Worm (Caenorhabditis elegans): ENCODE data around the gene hsp-43.

The hsp-43 gene

ce11 chrX:6248778-6249658, 13.7 kb upstream of the hsp-43 start:
- TF ChIP-seq egl-5 (tag; optimal IDR thresholded peaks at IDR 0.05): peak; percentile 11
- no peak for TF ChIP-seq elt-3 (tag; optimal IDR thresholded peaks at IDR 0.05)
- peak; percentile 14 for TF ChIP-seq nfya-1 (tag; optimal IDR thresholded peaks at IDR 0.05; ENCODE audit: insufficient read depth)
- TF ChIP-seq ceh-9 (tag; optimal IDR thresholded peaks at IDR 0.05): no peak
- peak; percentile 53 for TF ChIP-seq elt-2 (tag; optimal IDR thresholded peaks at IDR 0.05)
- TF ChIP-seq fkh-10 (GFP tag; optimal IDR thresholded peaks at IDR 0.05): peak; percentile 18
- TF ChIP-seq mml-1 (tag; optimal IDR thresholded peaks at IDR 0.05): no peak
- TF ChIP-seq pqm-1 (tag; optimal IDR thresholded peaks at IDR 0.05): peak; percentile 32
- no peak for TF ChIP-seq nhr-23 (tag; optimal IDR thresholded peaks at IDR 0.05)
- TF ChIP-seq ceh-28 (tag; optimal IDR thresholded peaks at IDR 0.05): no peak
- TF ChIP-seq daf-12 (tag; optimal IDR thresholded peaks at IDR 0.05): no peak
- no peak for TF ChIP-seq nhr-25 (tag; optimal IDR thresholded peaks at IDR 0.05)

ce11 chrX:6247869-6248268, 12.5 kb upstream of the hsp-43 start:
- TF ChIP-seq tbx-2 (tag; optimal IDR thresholded peaks at IDR 0.05) (no peak), unc-62 (GFP tag; optimal IDR thresholded peaks at IDR 0.05) (no peak), fkh-10 (GFP tag; optimal IDR thresholded peaks at IDR 0.05) (peak; percentile 40), fos-1 (tag; optimal IDR thresholded peaks at IDR 0.05) (no peak)

ce11 chrX:6247013-6247412, 11.7 kb upstream of the hsp-43 start:
- TF ChIP-seq ztf-11 (tag; optimal IDR thresholded peaks at IDR 0.05) (no peak), ZK546.5 (tag; optimal IDR thresholded peaks at IDR 0.05) (no peak), unc-62 (GFP tag; optimal IDR thresholded peaks at IDR 0.05) (no peak), fkh-2 (tag; optimal IDR thresholded peaks at IDR 0.05) (no peak), ztf-4 (tag; optimal IDR thresholded peaks at IDR 0.05) (no peak), nhr-25 (tag; optimal IDR thresholded peaks at IDR 0.05) (no peak), aly-2 (tag; optimal IDR thresholded peaks at IDR 0.05) (no peak), ama-1 (optimal IDR thresholded peaks at IDR 0.05) (no peak), lin-39 (tag; optimal IDR thresholded peaks at IDR 0.05) (no peak), fkh-10 (GFP tag; optimal IDR thresholded peaks at IDR 0.05) (no peak), nhr-237 (tag; optimal IDR thresholded peaks at IDR 0.05) (no peak), nhr-77 (tag; optimal IDR thresholded peaks at IDR 0.05) (no peak), lsy-12 (tag; optimal IDR thresholded peaks at IDR 0.05) (no peak), elt-1 (tag; optimal IDR thresholded peaks at IDR 0.05) (no peak), nhr-11 (tag; optimal IDR thresholded peaks at IDR 0.05) (no peak), nhr-12 (tag; optimal IDR thresholded peaks at IDR 0.05) (no peak), unc-39 (tag; optimal IDR thresholded peaks at IDR 0.05) (no peak)

- peak; percentile 25 for TF ChIP-seq pha-4 (tag; optimal IDR thresholded peaks at IDR 0.05)
- peak; percentile 13 for TF ChIP-seq pqm-1 (tag; optimal IDR thresholded peaks at IDR 0.05)
- TF ChIP-seq sea-2 (GFP tag; optimal IDR thresholded peaks at IDR 0.05): no peak
Measured at ce11 chrX:6245499-6245898, 10.2 kb upstream of the hsp-43 start.

ce11 chrX:6240640-6241033, 5.3 kb upstream of the hsp-43 start, which contains the start of gene got-2.2:
Gene got-2.2, plus strand, starts transcription at chrX:6240983.
- TF ChIP-seq zag-1 (tag; optimal IDR thresholded peaks at IDR 0.05) (no peak), elt-2 (tag; optimal IDR thresholded peaks at IDR 0.05) (peak; percentile 63), lsy-12 (tag; optimal IDR thresholded peaks at IDR 0.05) (no peak), lin-39 (tag; optimal IDR thresholded peaks at IDR 0.05) (no peak), pqm-1 (tag; optimal IDR thresholded peaks at IDR 0.05) (peak; percentile 95), nhr-43 (tag; optimal IDR thresholded peaks at IDR 0.05; ENCODE audit: poor library complexity, severe bottlenecking) (peak; percentile 2), ama-1 (optimal IDR thresholded peaks at IDR 0.05) (no peak), jun-1 (tag; optimal IDR thresholded peaks at IDR 0.05) (peak; percentile 4), ceh-9 (tag; optimal IDR thresholded peaks at IDR 0.05) (no peak)
